Fruit fly (Drosophila melanogaster): Measurements from ENCODE around the gene Fur1.

dm6 chr3R:25519465-25520071 lies 46.7 kb upstream of the Fur1 start:
- TF ChIP-seq ovo (GFP tag; optimal IDR thresholded peaks at IDR 0.05), result no peak
- no peak for TF ChIP-seq tj (GFP tag; optimal IDR thresholded peaks at IDR 0.05)
- TF ChIP-seq Crg-1 (GFP tag; optimal IDR thresholded peaks at IDR 0.05), result no peak
- TF ChIP-seq Hr96 (GFP tag; optimal IDR thresholded peaks at IDR 0.05), result no peak
- no peak for TF ChIP-seq CG1620 (GFP tag; optimal IDR thresholded peaks at IDR 0.05)
- TF ChIP-seq bab1 (GFP tag; optimal IDR thresholded peaks at IDR 0.05), result no peak
- TF ChIP-seq CG12768 (GFP tag; optimal IDR thresholded peaks at IDR 0.05), result no peak
